Fruit fly (Drosophila melanogaster): ENCODE measurements around the gene CG5171.

Gene CG5171

DNA sequence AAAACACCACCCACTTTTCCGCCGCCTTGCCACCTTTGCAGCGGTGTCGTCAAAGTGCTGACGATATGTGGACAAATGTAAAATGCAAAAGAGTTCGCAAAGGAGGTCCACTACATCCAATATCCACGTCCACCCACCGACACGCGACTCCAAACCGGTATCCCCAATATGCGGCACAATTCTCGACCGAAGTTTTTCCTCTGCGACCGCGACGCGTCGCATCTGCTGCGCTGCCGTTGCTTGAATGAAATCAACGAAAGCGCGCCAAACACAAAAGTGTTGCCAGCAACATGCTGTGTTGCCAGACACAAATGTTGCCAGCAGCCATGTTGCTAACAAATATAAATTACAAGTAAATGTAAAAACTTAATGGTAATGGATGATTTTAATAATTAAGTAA lies 2.6 kb upstream of the CG5171 start, which contains the start of gene CG5160:
CG5160 (minus strand) TSS at position 223 of the 400 bp plus-strand sequence.
- TF ChIP-seq psq (optimal IDR thresholded peaks at IDR 0.05) (no peak), EcR (GFP tag; optimal IDR thresholded peaks at IDR 0.05) (no peak)

DNA sequence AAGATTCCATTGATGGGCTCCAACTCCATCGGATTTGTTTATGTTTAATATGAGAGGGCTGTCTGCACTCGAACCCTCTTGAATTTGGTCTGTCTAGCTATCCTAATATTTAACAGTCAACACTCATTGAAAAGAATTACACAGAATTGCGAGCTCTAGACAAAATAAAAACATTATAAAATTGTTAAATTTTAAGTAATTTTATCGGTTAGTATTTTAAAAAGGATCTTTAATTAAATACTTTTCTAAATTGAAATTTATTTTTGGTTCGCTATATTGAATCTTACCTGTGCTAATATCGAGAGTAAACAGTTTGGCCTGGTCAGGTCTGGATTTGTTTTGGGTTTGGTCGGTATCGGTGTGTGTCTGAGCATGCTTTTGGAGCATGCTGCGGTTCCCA lies 492 bp downstream of the CG5171 start:
- TF ChIP-seq CG8478 (optimal IDR thresholded peaks at IDR 0.05) = no peak
- no peak for TF ChIP-seq Dll (optimal IDR thresholded peaks at IDR 0.05)
- TF ChIP-seq psq (optimal IDR thresholded peaks at IDR 0.05) = no peak
- TF ChIP-seq EcR (GFP tag; optimal IDR thresholded peaks at IDR 0.05) = no peak
- no peak for TF ChIP-seq usp (GFP tag; optimal IDR thresholded peaks at IDR 0.05)
- TF ChIP-seq pan (optimal IDR thresholded peaks at IDR 0.05) = no peak

DNA sequence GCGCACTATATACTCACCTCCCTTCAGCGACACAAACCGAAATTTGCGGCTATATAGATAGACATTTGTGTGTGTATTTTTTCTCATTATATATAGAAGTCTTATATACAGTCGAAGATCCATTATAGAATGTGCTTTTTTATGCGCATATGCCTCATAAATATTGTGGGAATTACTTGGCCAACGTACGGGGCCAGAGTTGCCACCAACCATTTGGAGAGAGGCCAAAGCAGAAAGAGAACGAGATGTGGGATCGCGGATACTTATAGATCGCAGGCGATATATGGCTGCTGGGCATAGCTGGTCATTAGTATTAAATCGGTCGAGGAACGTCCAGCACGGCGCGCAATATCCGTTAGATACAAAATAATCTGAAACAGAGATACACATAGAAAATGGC lies 3.8 kb downstream of the CG5171 start, which contains the start of gene CG5177:
CG5177 (plus strand) TSS at position 305 of the 400 bp plus-strand sequence.
- TF ChIP-seq CG8478 (optimal IDR thresholded peaks at IDR 0.05) (no peak), EcR (GFP tag; optimal IDR thresholded peaks at IDR 0.05) (no peak), psq (optimal IDR thresholded peaks at IDR 0.05) (no peak), pan (optimal IDR thresholded peaks at IDR 0.05) (no peak), usp (GFP tag; optimal IDR thresholded peaks at IDR 0.05) (no peak), Dll (optimal IDR thresholded peaks at IDR 0.05) (no peak)

DNA sequence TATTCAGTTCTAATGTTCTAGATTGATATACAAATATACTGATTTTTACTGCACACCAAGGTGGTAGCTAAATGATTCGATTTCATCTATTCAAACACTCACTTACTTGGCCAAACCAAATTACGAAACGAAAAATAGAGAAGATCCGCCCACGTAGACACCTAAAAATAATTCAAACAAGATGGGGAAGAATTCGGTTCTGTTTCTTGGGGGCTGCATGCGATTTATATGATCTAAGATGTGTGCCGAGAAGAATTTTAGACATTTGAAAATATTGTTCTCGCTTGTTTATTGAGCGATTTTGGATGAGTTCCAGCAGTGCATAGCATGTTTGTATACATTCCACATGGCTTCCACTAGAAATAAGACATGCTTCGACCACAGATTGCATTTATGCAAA lies 6.5 kb downstream of the CG5171 start:
- TF ChIP-seq CG8478 (optimal IDR thresholded peaks at IDR 0.05) (no peak), usp (GFP tag; optimal IDR thresholded peaks at IDR 0.05) (no peak), pan (optimal IDR thresholded peaks at IDR 0.05) (no peak), psq (optimal IDR thresholded peaks at IDR 0.05) (no peak), Dll (optimal IDR thresholded peaks at IDR 0.05) (no peak), EcR (GFP tag; optimal IDR thresholded peaks at IDR 0.05) (no peak)

DNA sequence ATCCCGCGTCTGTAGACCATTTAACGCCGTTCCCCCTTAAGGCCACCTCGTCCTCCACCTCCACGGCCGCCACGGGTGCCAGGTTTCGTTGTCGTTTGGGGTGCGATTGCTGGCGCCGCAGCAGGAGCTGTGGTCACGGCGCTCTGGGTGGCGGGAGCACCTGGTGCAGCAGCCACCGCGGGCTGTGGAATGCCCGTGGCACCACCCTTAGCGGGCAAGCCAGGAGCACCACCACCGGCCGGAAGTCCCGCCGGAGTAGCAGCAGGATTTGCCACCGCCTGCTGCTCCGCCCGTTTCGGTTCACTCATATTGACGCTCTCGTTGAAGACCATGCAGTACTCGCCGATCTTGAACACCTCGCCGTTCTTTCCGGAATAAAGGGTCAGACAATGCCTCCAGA lies 7.9 kb downstream of the CG5171 start:
- no peak for TF ChIP-seq psq (optimal IDR thresholded peaks at IDR 0.05)
- no peak for TF ChIP-seq Dll (optimal IDR thresholded peaks at IDR 0.05)
- TF ChIP-seq CG8478 (optimal IDR thresholded peaks at IDR 0.05) = no peak
- TF ChIP-seq EcR (GFP tag; optimal IDR thresholded peaks at IDR 0.05) = no peak
- TF ChIP-seq pan (optimal IDR thresholded peaks at IDR 0.05) = no peak
- no peak for TF ChIP-seq usp (GFP tag; optimal IDR thresholded peaks at IDR 0.05)

DNA sequence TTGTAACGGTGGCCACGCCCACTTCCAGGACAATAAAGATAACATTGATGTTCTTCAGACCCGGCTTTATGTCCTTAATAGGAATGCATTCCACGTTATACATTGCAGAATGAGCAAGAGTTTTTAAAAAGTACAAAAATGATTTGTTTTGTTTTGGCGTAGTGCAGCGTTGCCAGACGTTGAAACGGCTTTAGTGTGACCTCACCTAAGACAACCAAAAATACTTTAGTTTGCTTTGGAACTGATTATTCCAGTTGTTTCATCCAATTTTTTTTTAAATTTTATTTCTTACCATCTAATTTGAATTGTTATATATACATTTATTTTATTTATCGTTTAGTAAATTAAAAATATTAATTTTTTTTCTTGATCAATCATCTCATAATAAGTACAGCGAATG lies 8.5 kb downstream of the CG5171 start, which contains the start of gene CG5181:
CG5181 (minus strand) TSS at position 208 of the 400 bp plus-strand sequence.
- TF ChIP-seq usp (GFP tag; optimal IDR thresholded peaks at IDR 0.05) (no peak), Dll (optimal IDR thresholded peaks at IDR 0.05) (no peak), psq (optimal IDR thresholded peaks at IDR 0.05) (no peak), CG8478 (optimal IDR thresholded peaks at IDR 0.05) (no peak), pan (optimal IDR thresholded peaks at IDR 0.05) (no peak), EcR (GFP tag; optimal IDR thresholded peaks at IDR 0.05) (no peak)

DNA sequence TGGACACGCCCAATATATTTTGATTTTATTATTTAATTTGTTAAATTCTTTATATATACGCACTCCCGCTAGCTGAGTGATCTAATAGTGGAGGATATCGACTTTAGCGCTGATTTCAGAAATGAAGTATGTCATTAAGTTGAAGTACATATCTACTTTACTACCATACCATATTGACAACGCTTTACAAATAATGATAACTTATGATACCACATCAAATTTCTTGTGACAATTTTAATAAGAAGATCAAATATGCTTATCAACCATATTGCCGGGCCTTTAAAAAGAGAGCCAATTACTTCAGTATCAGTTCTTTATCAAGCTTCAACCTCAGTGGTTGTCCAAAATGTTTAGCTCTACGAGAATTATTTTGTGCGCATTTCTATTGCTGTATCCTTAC lies 9.5 kb downstream of the CG5171 start, which contains the start of gene CG15818:
CG15818 (plus strand) TSS at position 301 of the 400 bp plus-strand sequence.
- TF ChIP-seq Dll (optimal IDR thresholded peaks at IDR 0.05) = no peak
- TF ChIP-seq CG8478 (optimal IDR thresholded peaks at IDR 0.05) = no peak
- TF ChIP-seq usp (GFP tag; optimal IDR thresholded peaks at IDR 0.05) = no peak
- TF ChIP-seq pan (optimal IDR thresholded peaks at IDR 0.05) = no peak
- TF ChIP-seq EcR (GFP tag; optimal IDR thresholded peaks at IDR 0.05) = no peak
- no peak for TF ChIP-seq psq (optimal IDR thresholded peaks at IDR 0.05)

DNA sequence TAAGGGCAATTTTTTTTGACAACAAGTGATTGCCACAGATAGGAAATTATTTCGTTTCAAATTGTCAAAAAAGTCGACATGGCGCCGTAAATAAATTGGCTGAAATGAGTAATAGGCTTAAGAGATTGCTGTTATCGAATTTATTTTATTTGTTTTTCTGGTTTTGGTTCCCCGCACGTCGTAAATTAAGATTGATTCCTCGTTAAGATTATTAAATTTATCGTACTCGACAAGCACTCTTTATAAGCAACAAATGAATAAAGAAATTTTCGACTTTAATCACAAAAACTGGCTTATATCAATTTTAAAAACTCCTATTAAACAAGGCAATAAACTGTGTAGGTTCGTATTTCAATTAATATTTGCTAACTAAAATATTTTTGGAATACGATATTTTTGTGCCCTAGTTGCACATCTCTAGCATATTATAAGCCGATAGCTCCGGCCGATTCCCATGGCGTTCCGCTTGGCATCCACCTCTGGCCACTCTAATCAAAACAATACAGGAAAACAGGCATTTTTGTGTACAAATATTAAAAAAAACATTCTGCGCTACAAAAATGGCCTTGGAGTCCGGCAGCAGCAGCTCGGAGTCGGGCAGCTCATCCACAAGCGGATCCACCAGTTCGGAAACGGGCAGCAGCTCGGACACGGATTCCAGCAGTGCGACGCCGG lies 10.9 kb downstream of the CG5171 start, which contains the start of gene chm:
chm (plus strand) TSS at position 471 of the 675 bp plus-strand sequence.
- TF ChIP-seq CG8478 (optimal IDR thresholded peaks at IDR 0.05) (no peak), psq (optimal IDR thresholded peaks at IDR 0.05) (no peak), Dll (optimal IDR thresholded peaks at IDR 0.05) (no peak), EcR (GFP tag; optimal IDR thresholded peaks at IDR 0.05) (no peak), pan (optimal IDR thresholded peaks at IDR 0.05) (no peak), usp (GFP tag; optimal IDR thresholded peaks at IDR 0.05) (no peak)

DNA sequence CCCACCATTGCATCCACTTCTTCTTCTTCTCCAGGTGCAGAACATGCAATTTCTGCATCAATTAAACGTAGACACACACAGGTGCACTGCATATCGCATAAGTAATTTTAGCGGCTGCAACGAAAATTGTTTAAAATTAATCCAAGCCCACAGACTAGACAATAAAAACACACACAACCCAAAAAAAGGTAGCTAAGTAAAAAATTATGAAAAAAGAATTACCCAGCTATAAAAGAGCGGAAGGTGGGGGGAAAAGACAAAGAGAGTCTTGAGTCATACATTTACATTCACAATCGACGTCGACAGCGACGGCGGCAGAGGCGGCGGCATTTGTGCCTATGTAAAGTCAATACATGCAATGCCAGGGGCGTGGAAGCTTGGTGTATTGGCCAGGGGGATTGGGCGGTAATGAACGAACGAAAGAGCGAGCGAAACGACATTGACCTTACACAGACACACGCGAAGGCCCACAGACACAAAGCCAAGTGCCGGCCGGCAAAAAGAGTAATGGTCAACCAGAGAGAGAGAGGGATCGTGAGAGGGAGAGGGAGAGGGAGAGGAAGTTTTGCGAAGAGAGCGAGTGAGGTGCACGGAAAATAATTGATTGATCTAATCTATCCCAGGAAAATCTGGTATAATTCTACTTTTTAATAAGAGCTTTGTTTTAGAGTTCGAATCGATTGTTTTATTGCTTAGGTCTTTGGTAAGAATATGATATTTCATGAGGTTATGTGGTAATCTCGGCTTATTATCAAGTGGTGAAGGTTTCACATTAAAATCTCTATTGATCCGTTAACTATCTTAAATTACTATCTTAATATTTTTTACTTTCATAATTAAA lies 17.2 kb downstream of the CG5171 start:
- TF ChIP-seq EcR (GFP tag; optimal IDR thresholded peaks at IDR 0.05) = peak; percentile 68 to 90
- no peak for TF ChIP-seq pan (optimal IDR thresholded peaks at IDR 0.05)

DNA sequence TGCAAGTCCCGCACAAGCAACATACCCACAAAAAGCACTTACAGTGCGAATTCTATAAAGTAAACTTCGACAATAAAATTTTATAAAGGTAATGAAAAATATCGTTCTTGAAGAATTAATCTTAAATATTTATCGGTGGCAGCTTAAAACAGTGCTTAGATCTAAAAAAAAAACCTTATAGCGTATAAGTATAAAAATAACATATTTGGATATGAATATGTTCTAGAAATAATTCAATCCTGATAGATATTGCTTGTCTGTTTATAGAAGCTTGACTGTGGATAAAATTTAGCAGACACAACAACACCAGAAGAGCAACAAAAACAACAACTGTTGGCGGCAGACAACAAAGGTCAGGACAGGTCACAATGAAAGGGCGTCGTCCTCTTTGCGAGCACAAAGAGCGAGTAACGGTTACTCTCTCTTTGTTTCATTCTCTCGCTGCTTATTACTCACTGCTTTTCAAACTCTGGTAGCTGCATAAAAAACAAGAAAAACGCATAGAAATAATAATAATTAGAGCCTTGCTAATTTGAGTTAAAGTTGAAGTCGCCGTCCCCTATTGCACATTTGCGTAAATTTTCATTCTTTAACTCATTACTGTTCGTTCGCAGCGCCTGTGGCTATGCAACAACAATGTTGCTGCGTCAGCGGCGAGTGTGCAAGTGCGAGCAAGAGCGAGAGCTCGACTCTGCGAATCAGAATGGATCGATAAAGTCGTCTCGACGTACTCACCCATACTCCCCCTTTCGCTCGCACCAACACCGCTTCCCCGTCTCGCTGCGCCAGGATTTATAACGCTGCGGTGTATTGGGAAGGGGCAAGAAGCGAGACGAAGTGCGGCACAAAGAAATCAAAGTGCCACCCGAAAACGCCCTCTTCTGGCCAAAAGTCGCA lies 18.5 kb downstream of the CG5171 start:
- TF ChIP-seq EcR (GFP tag; optimal IDR thresholded peaks at IDR 0.05) = peak; percentile 38 to 85
- no peak for TF ChIP-seq Dll (optimal IDR thresholded peaks at IDR 0.05)

Data from whole organism.